Worm (Caenorhabditis elegans): Measurements from ENCODE around the gene ugt-55.

DNA sequence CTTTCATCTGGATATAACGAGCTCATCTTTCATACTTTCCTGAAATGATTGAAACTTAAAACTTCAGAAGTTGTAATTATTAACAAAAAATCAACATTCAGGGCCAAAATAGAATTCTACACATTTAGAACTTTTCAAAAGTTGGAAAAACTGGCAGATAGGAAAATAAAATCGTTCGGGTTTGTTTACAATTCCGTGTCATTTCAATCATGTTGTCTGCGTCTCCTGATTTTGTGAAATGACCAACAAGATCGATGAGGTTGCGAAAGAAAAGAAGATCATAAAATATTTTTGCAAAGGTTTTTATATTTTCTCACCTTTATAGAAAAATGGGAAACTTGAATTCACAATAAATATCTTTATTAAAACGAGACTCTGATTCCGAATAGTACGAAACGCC, 32.1 kb downstream of the ugt-55 start, which contains the start of gene rskd-1:
- TF ChIP-seq Y105C5A.15 (GFP tag; IDR thresholded peaks at IDR 0.05) = no peak
- no peak for TF ChIP-seq pha-4 (GFP tag; IDR thresholded peaks at IDR 0.05)
- TF ChIP-seq pha-4 (tag; optimal IDR thresholded peaks at IDR 0.05) = peak; percentile 78
- TF ChIP-seq madf-5 (GFP tag; IDR thresholded peaks at IDR 0.05) = no peak
- no peak for TF ChIP-seq unc-130 (GFP tag; optimal IDR thresholded peaks at IDR 0.05)
- no peak for TF ChIP-seq Y75B8A.6 (GFP tag; IDR thresholded peaks at IDR 0.05)
- peak; percentile 32 for TF ChIP-seq mep-1 (tag; optimal IDR thresholded peaks at IDR 0.05)

All from whole organism, L4 larva.